Fruit fly (Drosophila melanogaster): ENCODE data around the gene CG5235.

Gene CG5235

dm6 chr3L:16113003-16113606 lies 22.9 kb upstream of the CG5235 start, which contains the start of gene Taf4:
Taf4 (plus strand) TSS chr3L:16113212.
- TF ChIP-seq CG9948 (tag; optimal IDR thresholded peaks at IDR 0.05), result no peak
- TF ChIP-seq CG10348 (GFP tag; IDR thresholded peaks at IDR 0.05), result no peak
- peak; percentile 59; the same call in 1 of the 2 replicates for TF ChIP-seq CG12605 (GFP tag; IDR thresholded peaks at IDR 0.05)
- TF ChIP-seq CG32121 (GFP tag; IDR thresholded peaks at IDR 0.05), result no peak

dm6 chr3L:16112069-16112820 lies 22.1 kb upstream of the CG5235 start, which contains the start of gene Zn72D:
Zn72D (minus strand) TSS chr3L:16112626.
- TF ChIP-seq Snoo (tag; optimal IDR thresholded peaks at IDR 0.05) (peak; percentile 5), CG34367 (tag; optimal IDR thresholded peaks at IDR 0.05) (no peak), Ets98B (GFP tag; IDR thresholded peaks at IDR 0.05) (no peak), Pif1B (GFP tag; optimal IDR thresholded peaks at IDR 0.05) (no peak), CG12605 (GFP tag; IDR thresholded peaks at IDR 0.05) (no peak)

DNA sequence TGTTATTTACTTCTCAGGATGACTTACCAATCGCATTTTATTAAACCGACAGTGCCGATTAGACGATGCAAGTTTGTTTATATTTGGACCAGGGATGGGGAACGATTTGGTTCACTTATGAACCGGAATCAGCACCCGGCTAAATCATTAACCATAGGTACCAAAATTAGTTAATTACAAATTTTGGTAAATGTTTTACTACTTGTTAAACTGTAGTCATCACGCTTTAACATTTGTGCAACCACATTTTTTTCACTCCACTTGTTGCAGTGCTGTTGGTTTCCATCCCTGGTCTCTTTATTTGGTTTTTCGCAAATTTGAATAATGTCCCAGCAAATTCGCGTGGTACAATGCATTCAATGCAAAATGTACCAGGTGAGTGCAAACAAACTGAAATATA lies 15.3 kb upstream of the CG5235 start, which contains the start of the genes IntS9 and CG43295:
Gene IntS9 (minus strand): TSS at position 100 of the 400 bp plus-strand sequence.
Gene CG43295 (plus strand): TSS at position 325 of the 400 bp plus-strand sequence.
- TF ChIP-seq Pif1A (GFP tag; optimal IDR thresholded peaks at IDR 0.05) (no peak), CG34367 (tag; optimal IDR thresholded peaks at IDR 0.05) (peak; percentile 73), D1 (tag; optimal IDR thresholded peaks at IDR 0.05) (no peak), gl (tag; optimal IDR thresholded peaks at IDR 0.05) (peak; percentile 71), Pif1B (GFP tag; optimal IDR thresholded peaks at IDR 0.05) (no peak), CG10348 (GFP tag; IDR thresholded peaks at IDR 0.05) (no peak), Ets98B (GFP tag; IDR thresholded peaks at IDR 0.05) (peak; percentile 84), CG8159 (tag; optimal IDR thresholded peaks at IDR 0.05) (no peak), CG4496 (GFP tag; IDR thresholded peaks at IDR 0.05) (peak; percentile 88), CG15710 (tag; optimal IDR thresholded peaks at IDR 0.05) (peak; percentile 81), CG17806 (tag; optimal IDR thresholded peaks at IDR 0.05) (peak; percentile 83), CG32121 (GFP tag; IDR thresholded peaks at IDR 0.05) (peak; percentile 74), CG14655 (GFP tag; optimal IDR thresholded peaks at IDR 0.05) (no peak), CG13204 (GFP tag; optimal IDR thresholded peaks at IDR 0.05) (no peak), CG9948 (tag; optimal IDR thresholded peaks at IDR 0.05) (peak; percentile 67), CG12605 (GFP tag; IDR thresholded peaks at IDR 0.05) (peak; percentile 72), rn (GFP tag; IDR thresholded peaks at IDR 0.05) (peak; percentile 61; the same call in 1 of the 2 replicates), CG8301 (tag; optimal IDR thresholded peaks at IDR 0.05) (no peak), Snoo (tag; optimal IDR thresholded peaks at IDR 0.05) (peak; percentile 77), fd96Ca (GFP tag; IDR thresholded peaks at IDR 0.05) (peak; percentile 91), EcR (GFP tag; optimal IDR thresholded peaks at IDR 0.05) (no peak)

DNA sequence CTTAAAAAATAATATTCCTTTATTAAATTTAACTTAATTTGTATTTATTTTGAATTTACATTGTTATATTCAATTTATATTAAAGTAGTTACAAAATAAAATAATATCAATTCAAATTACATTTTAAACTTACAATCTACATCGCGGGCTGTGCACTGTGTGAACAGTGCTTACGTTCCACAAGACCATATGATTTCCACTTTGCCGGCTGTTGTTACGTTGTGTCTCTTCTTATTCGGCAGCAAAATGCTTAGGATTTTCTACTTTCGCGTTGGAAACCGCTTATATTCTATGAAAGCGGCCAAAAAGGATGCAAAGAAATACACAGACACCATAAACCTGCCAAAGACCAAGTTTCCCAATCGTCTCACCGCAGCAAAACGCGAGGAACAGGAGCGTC lies 9.9 kb upstream of the CG5235 start, which contains the start of gene IleRS-m:
Gene IleRS-m (plus strand): TSS at position 222 of the 400 bp plus-strand sequence.
- no peak for TF ChIP-seq CG4496 (GFP tag; IDR thresholded peaks at IDR 0.05)
- TF ChIP-seq CG13204 (GFP tag; optimal IDR thresholded peaks at IDR 0.05), result no peak
- no peak for TF ChIP-seq CG17806 (tag; optimal IDR thresholded peaks at IDR 0.05)
- no peak for TF ChIP-seq Snoo (tag; optimal IDR thresholded peaks at IDR 0.05)
- no peak for TF ChIP-seq Pif1A (GFP tag; optimal IDR thresholded peaks at IDR 0.05)
- TF ChIP-seq gl (tag; optimal IDR thresholded peaks at IDR 0.05), result no peak
- TF ChIP-seq CG8301 (tag; optimal IDR thresholded peaks at IDR 0.05), result no peak
- TF ChIP-seq fd96Ca (GFP tag; IDR thresholded peaks at IDR 0.05), result no peak
- TF ChIP-seq Ets98B (GFP tag; IDR thresholded peaks at IDR 0.05), result no peak
- no peak for TF ChIP-seq CG34367 (tag; optimal IDR thresholded peaks at IDR 0.05)
- TF ChIP-seq Pif1B (GFP tag; optimal IDR thresholded peaks at IDR 0.05), result no peak
- no peak for TF ChIP-seq CG9948 (tag; optimal IDR thresholded peaks at IDR 0.05)
- TF ChIP-seq CG12605 (GFP tag; IDR thresholded peaks at IDR 0.05), result no peak
- TF ChIP-seq CG32121 (GFP tag; IDR thresholded peaks at IDR 0.05), result no peak
- TF ChIP-seq CG14655 (GFP tag; optimal IDR thresholded peaks at IDR 0.05), result no peak
- TF ChIP-seq CG10348 (GFP tag; IDR thresholded peaks at IDR 0.05), result no peak
- TF ChIP-seq D1 (tag; optimal IDR thresholded peaks at IDR 0.05), result no peak
- no peak for TF ChIP-seq rn (GFP tag; IDR thresholded peaks at IDR 0.05)

- no peak for TF ChIP-seq CG12605 (GFP tag; IDR thresholded peaks at IDR 0.05)
- TF ChIP-seq fd96Ca (GFP tag; IDR thresholded peaks at IDR 0.05), result no peak
- no peak for TF ChIP-seq CG10348 (GFP tag; IDR thresholded peaks at IDR 0.05)
- no peak for TF ChIP-seq CG8301 (tag; optimal IDR thresholded peaks at IDR 0.05)
Measured at dm6 chr3L:16097393-16097884, 7.2 kb upstream of the CG5235 start, which contains the start of the genes CG13074 and ATPsynbetaL. CG13074 (minus strand) TSS chr3L:16097493. ATPsynbetaL (plus strand) TSS chr3L:16097834.

- TF ChIP-seq gl (tag; optimal IDR thresholded peaks at IDR 0.05) (no peak), CG14655 (GFP tag; optimal IDR thresholded peaks at IDR 0.05) (no peak), CG10348 (GFP tag; IDR thresholded peaks at IDR 0.05) (no peak), EcR (GFP tag; optimal IDR thresholded peaks at IDR 0.05) (no peak), CG4496 (GFP tag; IDR thresholded peaks at IDR 0.05) (no peak; the same call in 2 of the 3 replicates), CG13204 (GFP tag; optimal IDR thresholded peaks at IDR 0.05) (no peak), CG9948 (tag; optimal IDR thresholded peaks at IDR 0.05) (peak; percentile 46), CG8301 (tag; optimal IDR thresholded peaks at IDR 0.05) (no peak), CG12605 (GFP tag; IDR thresholded peaks at IDR 0.05) (0 out of 2 replicates have a peak, but pooled peaks have one; percentile 36), CG34367 (tag; optimal IDR thresholded peaks at IDR 0.05) (no peak), Ets98B (GFP tag; IDR thresholded peaks at IDR 0.05) (no peak; the same call in 1 of the 2 replicates), CG8159 (tag; optimal IDR thresholded peaks at IDR 0.05) (no peak), rn (GFP tag; IDR thresholded peaks at IDR 0.05) (no peak), Pif1B (GFP tag; optimal IDR thresholded peaks at IDR 0.05) (no peak), D1 (tag; optimal IDR thresholded peaks at IDR 0.05) (no peak), fd96Ca (GFP tag; IDR thresholded peaks at IDR 0.05) (no peak), CG15710 (tag; optimal IDR thresholded peaks at IDR 0.05) (no peak), Pif1A (GFP tag; optimal IDR thresholded peaks at IDR 0.05) (no peak), Snoo (tag; optimal IDR thresholded peaks at IDR 0.05) (peak; percentile 47), CG32121 (GFP tag; IDR thresholded peaks at IDR 0.05) (peak; percentile 54; the same call in 1 of the 2 replicates)
Measured at dm6 chr3L:16087323-16087816, 2.8 kb downstream of the CG5235 start, which contains the start of gene Tasp1. Tasp1 (minus strand) TSS chr3L:16087525.

Measured in whole organism, pupa.